Fruit fly (Drosophila melanogaster) whole organism, prepupa: Measurements from ENCODE around the gene papi.

Experiments used
- Blimp-1 ChIP-seq: fragments of 200-800 bp; sonication (Bioruptor generic); optimal IDR thresholded peaks from 3 replicates; lab custom pipeline; 2017; ENCODE audit warnings: missing biosample characterization, missing genetic modification characterization, mild to moderate bottlenecking, moderate library complexity, missing genetic modification reagents
- CG10631 ChIP-seq: fragments of 200-800 bp; sonication (Bioruptor generic); optimal IDR thresholded peaks from 2 replicates; lab custom pipeline; 2016; ENCODE audit warnings: missing biosample characterization, missing genetic modification characterization
- CG10669 ChIP-seq: fragments of 200-800 bp; sonication (Bioruptor generic); optimal IDR thresholded peaks from 3 replicates; lab custom pipeline; 2018; ENCODE audit warnings: missing biosample characterization, mild to moderate bottlenecking, missing genetic modification characterization, moderate library complexity
- CG11294 ChIP-seq: fragments of 200-800 bp; sonication (Bioruptor generic); IDR thresholded peaks from 2 replicates; pipeline ENCODE4 v1.3.6; 2022; ENCODE audit warnings: missing biosample characterization, missing genetic modification characterization
- CG11762 ChIP-seq: fragments of 200-800 bp; sonication (Bioruptor generic); optimal IDR thresholded peaks from 3 replicates; lab custom pipeline; 2016; ENCODE audit warnings: missing biosample characterization, missing genetic modification characterization; ENCODE audit not compliant: insufficient read depth
- CG11902 ChIP-seq: fragments of 200-800 bp; sonication (Bioruptor generic); optimal IDR thresholded peaks from 3 replicates; lab custom pipeline; 2016; ENCODE audit warnings: missing biosample characterization, missing genetic modification characterization
- CG15336 ChIP-seq: fragments of 200-800 bp; sonication (Bioruptor generic); IDR thresholded peaks from 2 replicates; pipeline ENCODE4 v1.3.6; 2022; ENCODE audit warnings: missing biosample characterization, missing genetic modification characterization
- CG1621 ChIP-seq: fragments of 200-800 bp; sonication (Bioruptor generic); optimal IDR thresholded peaks from 3 replicates; lab custom pipeline; 2018; ENCODE audit warnings: missing biosample characterization, mild to moderate bottlenecking, missing genetic modification characterization
- CG16779 ChIP-seq: fragments of 200-800 bp; sonication (Bioruptor generic); optimal IDR thresholded peaks from 3 replicates; lab custom pipeline; 2017; ENCODE audit warnings: missing biosample characterization, mild to moderate bottlenecking, missing genetic modification characterization
- CG3032 ChIP-seq: fragments of 200-800 bp; optimal IDR thresholded peaks from 2 replicates; lab custom pipeline; 2019; ENCODE audit warnings: missing biosample characterization, mild to moderate bottlenecking, missing genetic modification characterization, moderate library complexity
- CG31627 ChIP-seq: fragments of 200-800 bp; sonication (Bioruptor generic); optimal IDR thresholded peaks from 3 replicates; lab custom pipeline; 2016; ENCODE audit warnings: missing biosample characterization, missing genetic modification characterization
- CG32006 ChIP-seq: fragments of 200-800 bp; sonication (Bioruptor generic); optimal IDR thresholded peaks from 3 replicates; lab custom pipeline; 2017; ENCODE audit warnings: missing biosample characterization, mild to moderate bottlenecking, missing genetic modification characterization
- CG3919 ChIP-seq: fragments of 200-800 bp; sonication (Bioruptor generic); optimal IDR thresholded peaks from 3 replicates; lab custom pipeline; 2016; ENCODE audit warnings: missing biosample characterization, missing genetic modification characterization
- CG4318 ChIP-seq: fragments of 200-800 bp; sonication (Bioruptor generic); optimal IDR thresholded peaks from 3 replicates; lab custom pipeline; 2017; ENCODE audit warnings: missing biosample characterization, mild to moderate bottlenecking, missing genetic modification characterization
- CG6163 ChIP-seq: fragments of 200-800 bp; sonication (Bioruptor generic); IDR thresholded peaks from 3 replicates; pipeline ENCODE4 v1.3.6; 2022; ENCODE audit warnings: missing biosample characterization, missing genetic modification characterization
- CG6276 ChIP-seq: fragments of 200-800 bp; sonication (Bioruptor generic); optimal IDR thresholded peaks from 2 replicates; lab custom pipeline; 2017; ENCODE audit warnings: missing biosample characterization, mild to moderate bottlenecking, missing genetic modification characterization
- CG6792 ChIP-seq: fragments of 200-800 bp; sonication (Bioruptor generic); optimal IDR thresholded peaks from 3 replicates; lab custom pipeline; 2016; ENCODE audit warnings: missing biosample characterization, missing genetic modification characterization
- CG6808 ChIP-seq: fragments of 200-800 bp; sonication (Bioruptor generic); optimal IDR thresholded peaks from 3 replicates; lab custom pipeline; 2017; ENCODE audit warnings: missing biosample characterization, missing genetic modification characterization, mild to moderate bottlenecking, moderate library complexity, missing genetic modification reagents
- CG6854 ChIP-seq: fragments of 200-800 bp; sonication (Bioruptor generic); optimal IDR thresholded peaks from 2 replicates; lab custom pipeline; 2017; ENCODE audit warnings: missing biosample characterization, mild to moderate bottlenecking, missing genetic modification characterization
- CG7368 ChIP-seq: fragments of 200-800 bp; sonication (Bioruptor generic); optimal IDR thresholded peaks from 3 replicates; lab custom pipeline; 2016; ENCODE audit warnings: missing biosample characterization, missing genetic modification characterization
- CG8119 ChIP-seq: fragments of 200-800 bp; sonication (Bioruptor generic); IDR thresholded peaks from 3 replicates; pipeline ENCODE4 v1.3.6; 2022; ENCODE audit warnings: missing biosample characterization, missing genetic modification characterization
- CG8319 ChIP-seq: fragments of 200-800 bp; sonication (Bioruptor generic); optimal IDR thresholded peaks from 3 replicates; lab custom pipeline; 2016; ENCODE audit warnings: missing biosample characterization, missing genetic modification characterization
- CG8632 ChIP-seq: fragments of 200-800 bp; sonication (Bioruptor generic); optimal IDR thresholded peaks from 3 replicates; lab custom pipeline; 2016; ENCODE audit warnings: missing biosample characterization, missing genetic modification characterization
- CG9139 ChIP-seq: fragments of 200-800 bp; sonication (Bioruptor generic); optimal IDR thresholded peaks from 3 replicates; lab custom pipeline; 2017; ENCODE audit warnings: missing biosample characterization, mild to moderate bottlenecking, missing genetic modification characterization
- Eip93F ChIP-seq: fragments of 200-800 bp; sonication (Bioruptor generic); optimal IDR thresholded peaks from 2 replicates; lab custom pipeline; 2016; ENCODE audit warnings: missing biosample characterization, mild to moderate bottlenecking, missing genetic modification characterization
- Ets21C ChIP-seq: fragments of 200-800 bp; sonication (Bioruptor generic); optimal IDR thresholded peaks from 3 replicates; lab custom pipeline; 2016; ENCODE audit warnings: missing biosample characterization, missing genetic modification characterization
- Ets96B ChIP-seq: fragments of 200-800 bp; optimal IDR thresholded peaks from 2 replicates; lab custom pipeline; 2019; ENCODE audit warnings: missing biosample characterization, mild to moderate bottlenecking, missing genetic modification characterization, moderate library complexity
- Hr38 ChIP-seq: sonication (Bioruptor generic); optimal IDR thresholded peaks from 2 replicates; lab custom pipeline; 2016; ENCODE audit warnings: missing biosample characterization, missing genetic modification characterization
- Hr39 ChIP-seq: fragments of 200-800 bp; sonication (Bioruptor generic); optimal IDR thresholded peaks from 2 replicates; lab custom pipeline; 2016; ENCODE audit warnings: missing biosample characterization, missing genetic modification characterization
- Hr4 ChIP-seq: fragments of 200-800 bp; sonication (Bioruptor generic); optimal IDR thresholded peaks from 3 replicates; lab custom pipeline; 2016; ENCODE audit warnings: missing biosample characterization, missing genetic modification characterization
- Lpt ChIP-seq: fragments of 200-800 bp; sonication (Bioruptor generic); optimal IDR thresholded peaks from 3 replicates; lab custom pipeline; 2016; ENCODE audit warnings: missing biosample characterization, missing genetic modification characterization
- Met ChIP-seq: fragments of 200-800 bp; sonication (Bioruptor generic); optimal IDR thresholded peaks from 3 replicates; lab custom pipeline; 2016; ENCODE audit warnings: missing biosample characterization, missing genetic modification characterization
- OdsH ChIP-seq: fragments of 200-800 bp; sonication (Bioruptor generic); optimal IDR thresholded peaks from 3 replicates; lab custom pipeline; 2016; ENCODE audit warnings: missing biosample characterization, missing genetic modification characterization
- Smox ChIP-seq: fragments of 200-800 bp; sonication (Bioruptor generic); optimal IDR thresholded peaks from 3 replicates; lab custom pipeline; 2016; ENCODE audit warnings: missing biosample characterization, missing genetic modification characterization
- Sox102F ChIP-seq: fragments of 200-800 bp; sonication (Bioruptor generic); optimal IDR thresholded peaks from 2 replicates; lab custom pipeline; 2016; ENCODE audit warnings: missing biosample characterization, mild to moderate bottlenecking, missing genetic modification characterization
- Sox14 ChIP-seq: fragments of 200-800 bp; sonication (Bioruptor generic); optimal IDR thresholded peaks from 3 replicates; lab custom pipeline; 2016; ENCODE audit warnings: missing biosample characterization, missing genetic modification characterization
- Sox15 ChIP-seq: fragments of 200-800 bp; sonication (Bioruptor generic); optimal IDR thresholded peaks from 3 replicates; lab custom pipeline; 2016; ENCODE audit warnings: missing biosample characterization, missing genetic modification characterization
- acj6 ChIP-seq: fragments of 200-800 bp; sonication (Bioruptor generic); optimal IDR thresholded peaks from 3 replicates; lab custom pipeline; 2016; ENCODE audit warnings: missing biosample characterization, missing genetic modification characterization
- cyc ChIP-seq: fragments of 200-800 bp; sonication (Bioruptor generic); optimal IDR thresholded peaks from 3 replicates; lab custom pipeline; 2016; ENCODE audit warnings: missing biosample characterization, missing genetic modification characterization
- dac ChIP-seq: fragments of 200-800 bp; sonication (Bioruptor generic); optimal IDR thresholded peaks from 2 replicates; lab custom pipeline; 2017; ENCODE audit warnings: missing biosample characterization, mild to moderate bottlenecking, missing genetic modification characterization
- dsx ChIP-seq: fragments of 200-800 bp; optimal IDR thresholded peaks from 3 replicates; lab custom pipeline; 2019; ENCODE audit warnings: missing biosample characterization, mild to moderate bottlenecking, missing genetic modification characterization, moderate library complexity; ENCODE audit not compliant: poor library complexity, severe bottlenecking
- eg ChIP-seq: fragments of 200-800 bp; sonication (Bioruptor generic); IDR thresholded peaks from 3 replicates; pipeline ENCODE4 v1.3.6; 2022; ENCODE audit warnings: missing biosample characterization, missing genetic modification characterization
- esn ChIP-seq: fragments of 200-800 bp; sonication (Bioruptor generic); optimal IDR thresholded peaks from 2 replicates; lab custom pipeline; 2016; ENCODE audit warnings: missing biosample characterization, mild to moderate bottlenecking, missing genetic modification characterization, moderate library complexity
- fd59A ChIP-seq: fragments of 200-800 bp; sonication (Bioruptor generic); optimal IDR thresholded peaks from 2 replicates; lab custom pipeline; 2017; ENCODE audit warnings: missing biosample characterization, mild to moderate bottlenecking, missing genetic modification characterization, missing genetic modification reagents
- fd85E ChIP-seq: fragments of 200-800 bp; sonication (Bioruptor generic); optimal IDR thresholded peaks from 3 replicates; lab custom pipeline; 2016; ENCODE audit warnings: missing biosample characterization, missing genetic modification characterization
- fkh ChIP-seq: fragments of 200-800 bp; sonication (Bioruptor generic); optimal IDR thresholded peaks from 3 replicates; lab custom pipeline; 2017; ENCODE audit warnings: missing biosample characterization, mild to moderate bottlenecking, missing genetic modification characterization, moderate library complexity
- lz ChIP-seq: fragments of 200-800 bp; sonication (Bioruptor generic); optimal IDR thresholded peaks from 3 replicates; lab custom pipeline; 2016; ENCODE audit warnings: missing biosample characterization, missing genetic modification characterization
- pdm3 ChIP-seq: fragments of 200-800 bp; sonication (Bioruptor generic); optimal IDR thresholded peaks from 3 replicates; lab custom pipeline; 2016; ENCODE audit warnings: missing biosample characterization, missing genetic modification characterization
- salr ChIP-seq, 2 experiments: fragments of 200-800 bp; sonication (Bioruptor generic); optimal IDR thresholded peaks; 3 replicates each; lab custom pipeline; 2016 to 2018; ENCODE audit warnings: missing biosample characterization in 2 of 2, missing genetic modification characterization in 2 of 2, mild to moderate bottlenecking in 1 of 2
- spab ChIP-seq: fragments of 200-800 bp; sonication (Bioruptor generic); optimal IDR thresholded peaks from 2 replicates; lab custom pipeline; 2017; ENCODE audit warnings: missing biosample characterization, mild to moderate bottlenecking, missing genetic modification characterization, missing genetic modification reagents
- ss ChIP-seq, 2 experiments: fragments of 200-800 bp; sonication (Bioruptor generic); optimal IDR thresholded peaks; 2 replicates in 1 of 2; 3 replicates in 1 of 2; lab custom pipeline; 2017 to 2018; ENCODE audit warnings: mild to moderate bottlenecking in 2 of 2, missing biosample characterization in 2 of 2, missing genetic modification characterization in 2 of 2, moderate library complexity in 1 of 2
- svp ChIP-seq: fragments of 200-800 bp; sonication (Bioruptor generic); peaks from one replicate; lab custom pipeline; 2016; ENCODE audit warnings: missing biosample characterization, missing genetic modification characterization
- topi ChIP-seq: fragments of 200-800 bp; sonication (Bioruptor generic); optimal IDR thresholded peaks from 3 replicates; lab custom pipeline; 2016; ENCODE audit warnings: missing biosample characterization, missing genetic modification characterization

The papi gene

dm6 chr2L:2214004-2214403 is 6.5 kb upstream of the papi start, which contains the start of the genes Uch and CG34174:
Uch (minus strand) TSS chr2L:2214211.
CG34174 (plus strand) TSS chr2L:2214266.
- no peak for TF ChIP-seq Blimp-1 (GFP tag; lab: Kevin White, UChicago)
- TF ChIP-seq cyc (GFP tag; lab: Kevin White, UChicago) = peak; percentile 21
- no peak for TF ChIP-seq pdm3
- no peak for TF ChIP-seq acj6 (GFP tag; lab: Kevin White, UChicago)
- no peak for TF ChIP-seq CG16779
- no peak for TF ChIP-seq CG8319 (GFP tag; lab: Kevin White, UChicago)
- TF ChIP-seq CG11762 = no peak
- no peak for TF ChIP-seq CG7368 (GFP tag; lab: Kevin White, UChicago)
- TF ChIP-seq CG15336 = no peak
- no peak for TF ChIP-seq CG9139 (GFP tag; lab: Kevin White, UChicago)
- TF ChIP-seq Hr38 (GFP tag; lab: Kevin White, UChicago) = no peak
- TF ChIP-seq CG3919 (GFP tag; lab: Kevin White, UChicago) = no peak
- TF ChIP-seq Eip93F (GFP tag; lab: Kevin White, UChicago) = no peak
- no peak for TF ChIP-seq CG6163 (GFP tag; lab: Robert Waterston, UW)
- TF ChIP-seq eg (GFP tag; lab: Robert Waterston, UW) = no peak
- TF ChIP-seq fd85E (GFP tag; lab: Kevin White, UChicago) = no peak
- no peak for TF ChIP-seq Hr39
- no peak for TF ChIP-seq OdsH (GFP tag; lab: Kevin White, UChicago)
- peak; percentile 36 for TF ChIP-seq topi
- TF ChIP-seq Met (GFP tag; lab: Kevin White, UChicago) = no peak
- TF ChIP-seq Ets96B (tag; lab: Kevin White, UChicago) = no peak
- TF ChIP-seq Hr4 (GFP tag; lab: Kevin White, UChicago) = no peak
- TF ChIP-seq CG6808 = no peak
- TF ChIP-seq salr (GFP tag; optimal IDR thresholded peaks at IDR 0.05; lab: Kevin White, UChicago) = no peak
- no peak for TF ChIP-seq CG11294 (GFP tag; lab: Robert Waterston, UW)
- peak; percentile 70 for TF ChIP-seq Sox14 (GFP tag; lab: Kevin White, UChicago)
- no peak for TF ChIP-seq Sox102F (GFP tag; lab: Kevin White, UChicago)
- peak; percentile 18 for TF ChIP-seq CG3032 (tag; lab: Kevin White, UChicago)
- TF ChIP-seq CG10669 (GFP tag; lab: Kevin White, UChicago) = no peak
- TF ChIP-seq CG6854 (GFP tag; lab: Kevin White, UChicago) = no peak
- no peak for TF ChIP-seq spab (GFP tag; lab: Kevin White, UChicago)
- no peak for TF ChIP-seq dac (GFP tag; lab: Kevin White, UChicago)
- TF ChIP-seq CG32006 (GFP tag; lab: Kevin White, UChicago) = no peak
- TF ChIP-seq CG10631 (GFP tag; lab: Kevin White, UChicago) = no peak
- TF ChIP-seq fd59A (GFP tag; lab: Kevin White, UChicago) = no peak
- no peak for TF ChIP-seq ss (GFP tag; optimal IDR thresholded peaks at IDR 0.05; lab: Kevin White, UChicago)
- no peak for TF ChIP-seq Ets21C
- TF ChIP-seq CG1621 (tag; lab: Kevin White, UChicago) = no peak
- no peak for TF ChIP-seq CG4318 (GFP tag; lab: Kevin White, UChicago)
- no peak for TF ChIP-seq Sox15 (GFP tag; lab: Kevin White, UChicago)
- no peak for TF ChIP-seq CG31627
- no peak for TF ChIP-seq CG11902 (GFP tag; lab: Kevin White, UChicago)
- peak; percentile 53 for TF ChIP-seq esn (GFP tag; lab: Kevin White, UChicago)
- TF ChIP-seq CG6792 (GFP tag; lab: Kevin White, UChicago) = no peak
- peak; percentile 96 for TF ChIP-seq fkh (GFP tag; lab: Kevin White, UChicago)
- TF ChIP-seq dsx (GFP tag; lab: Kevin White, UChicago) = no peak
- no peak for TF ChIP-seq CG6276 (GFP tag; lab: Kevin White, UChicago)
- no peak for TF ChIP-seq CG8632 (GFP tag; lab: Kevin White, UChicago)
- no peak for TF ChIP-seq Lpt
- peak; percentile 40 for TF ChIP-seq lz (GFP tag; lab: Kevin White, UChicago)
- no peak for TF ChIP-seq Smox
- TF ChIP-seq CG8119 (GFP tag; lab: Robert Waterston, UW) = no peak
- no peak for TF ChIP-seq svp (GFP tag; lab: Kevin White, UChicago)
